Worm (Caenorhabditis elegans) whole organism, young adult: ENCODE data around the gene crb-1.

Experiments
- B0035.1 ChIP-seq: sonication (generic microtip); optimal IDR thresholded peaks from 2 replicates; lab custom pipeline; 2016; ENCODE audit warnings: missing genetic modification characterization, mild to moderate bottlenecking, missing compliant biosample characterization, missing genotype, missing genetic modification reagents
- F22D6.2 ChIP-seq: sonication (generic microtip); optimal IDR thresholded peaks from 2 replicates; lab custom pipeline; 2016; ENCODE audit warnings: mild to moderate bottlenecking, missing genetic modification characterization, missing compliant biosample characterization
- K12H6.12 ChIP-seq: fragments of 200-800 bp; sonication (Bioruptor generic); optimal IDR thresholded peaks from 2 replicates; lab custom pipeline; 2018; ENCODE audit warnings: mild to moderate bottlenecking, missing genetic modification characterization, missing compliant biosample characterization
- Y53F4B.3 ChIP-seq: fragments of 200-800 bp; sonication (Bioruptor generic); IDR thresholded peaks from 2 replicates; pipeline ENCODE4 v1.3.6; 2022; ENCODE audit warnings: missing genetic modification reagents, missing genetic modification characterization, missing compliant biosample characterization
- Y56A3A.18 ChIP-seq: fragments of 200-800 bp; sonication (Bioruptor generic); IDR thresholded peaks from 2 replicates; pipeline ENCODE4 v1.3.6; 2022; ENCODE audit warnings: missing genetic modification reagents, missing genetic modification characterization, missing compliant biosample characterization
- Y95B8A.8 ChIP-seq: fragments of 200-800 bp; sonication (Bioruptor generic); IDR thresholded peaks from 2 replicates; pipeline ENCODE4 v1.3.6; 2022; ENCODE audit warnings: missing genetic modification reagents, missing genetic modification characterization, missing compliant biosample characterization
- ama-1 ChIP-seq, 3 experiments: fragments of 150-350 bp in 1 of 3; sonication (generic microtip) in 2 of 3; optimal IDR thresholded peaks; 2 replicates each; lab custom pipeline; 2014 to 2018; ENCODE audit warnings: missing biosample characterization in 2 of 3, missing genetic modification characterization in 2 of 3, missing genetic modification reagents in 2 of 3
- aptf-3 ChIP-seq: fragments of 200-800 bp; sonication (Bioruptor generic); IDR thresholded peaks from 2 replicates; pipeline ENCODE4 v1.3.6; 2022; ENCODE audit warnings: missing genetic modification characterization, missing compliant biosample characterization
- attf-3 ChIP-seq: fragments of 200-800 bp; sonication (Bioruptor generic); conservative IDR thresholded peaks from 2 replicates; pipeline ENCODE4 v1.3.6; 2022; ENCODE audit warnings: missing genetic modification reagents, missing genetic modification characterization, missing compliant biosample characterization
- attf-5 ChIP-seq: fragments of 200-800 bp; sonication (Bioruptor generic); optimal IDR thresholded peaks from 2 replicates; lab custom pipeline; 2018; ENCODE audit warnings: mild to moderate bottlenecking, missing genetic modification characterization, missing compliant biosample characterization
- bed-1 ChIP-seq: fragments of 200-800 bp; sonication (Bioruptor generic); IDR thresholded peaks from 2 replicates; pipeline ENCODE4 v1.3.6; 2022; ENCODE audit warnings: missing genetic modification reagents, missing genetic modification characterization, missing compliant biosample characterization
- bed-2 ChIP-seq: fragments of 200-800 bp; sonication (Bioruptor generic); IDR thresholded peaks from 2 replicates; pipeline ENCODE4 v1.3.6; 2022; ENCODE audit warnings: missing genetic modification reagents, missing genetic modification characterization, missing compliant biosample characterization
- ceh-27 ChIP-seq: fragments of 200-800 bp; sonication (Bioruptor generic); optimal IDR thresholded peaks from 2 replicates; lab custom pipeline; 2018; ENCODE audit warnings: mild to moderate bottlenecking, missing genetic modification characterization, moderate library complexity, missing compliant biosample characterization
- ceh-79 ChIP-seq: sonication (generic microtip); optimal IDR thresholded peaks from 2 replicates; lab custom pipeline; 2017; ENCODE audit warnings: mild to moderate bottlenecking, missing genetic modification characterization, missing compliant biosample characterization
- dox-1 ChIP-seq: fragments of 200-800 bp; sonication (Bioruptor generic); IDR thresholded peaks from 2 replicates; pipeline ENCODE4 v1.3.6; 2022; ENCODE audit warnings: missing genetic modification reagents, missing genetic modification characterization, missing compliant biosample characterization
- dpl-1 ChIP-seq: fragments of 150-350 bp; optimal IDR thresholded peaks from 2 replicates; lab custom pipeline; 2014; ENCODE audit warnings: missing biosample characterization, missing genetic modification reagents, missing genetic modification characterization
- egrh-3 ChIP-seq: fragments of 200-800 bp; sonication (Bioruptor generic); IDR thresholded peaks from 2 replicates; pipeline ENCODE4 v1.3.6; 2022; ENCODE audit warnings: missing genetic modification reagents, missing genetic modification characterization, missing compliant biosample characterization
- ets-4 ChIP-seq: fragments of 200-800 bp; sonication (Bioruptor generic); optimal IDR thresholded peaks from 2 replicates; lab custom pipeline; 2018; ENCODE audit warnings: mild to moderate bottlenecking, missing genetic modification characterization, missing compliant biosample characterization
- hmg-1.2 ChIP-seq: fragments of 200-800 bp; sonication (Bioruptor generic); IDR thresholded peaks from 2 replicates; pipeline ENCODE4 v1.3.6; 2022; ENCODE audit warnings: missing genetic modification reagents, missing genetic modification characterization, missing compliant biosample characterization
- let-526 ChIP-seq: fragments of 200-800 bp; sonication (Bioruptor generic); IDR thresholded peaks from 2 replicates; pipeline ENCODE4 v1.3.6; 2022; ENCODE audit warnings: missing genetic modification reagents, missing genetic modification characterization, missing compliant biosample characterization
- lsl-1 ChIP-seq: fragments of 200-800 bp; sonication (Bioruptor generic); optimal IDR thresholded peaks from 2 replicates; lab custom pipeline; 2018; ENCODE audit warnings: mild to moderate bottlenecking, missing genetic modification characterization, moderate library complexity, missing compliant biosample characterization
- mcd-1 ChIP-seq: fragments of 200-800 bp; sonication (Bioruptor generic); IDR thresholded peaks from 2 replicates; pipeline ENCODE4 v1.3.6; 2022; ENCODE audit warnings: missing genetic modification reagents, missing genetic modification characterization, missing compliant biosample characterization
- mes-4 ChIP-seq: sonication (generic microtip); optimal IDR thresholded peaks from 2 replicates; lab custom pipeline; 2016; ENCODE audit warnings: missing genotype, missing genetic modification characterization, missing compliant biosample characterization
- nfyb-1 ChIP-seq: fragments of 200-800 bp; sonication (Bioruptor generic); IDR thresholded peaks from 2 replicates; pipeline ENCODE4 v1.3.6; 2022; ENCODE audit warnings: missing genetic modification reagents, missing genetic modification characterization, missing compliant biosample characterization
- nhr-80 ChIP-seq: sonication (generic microtip); optimal IDR thresholded peaks from 2 replicates; lab custom pipeline; 2016; ENCODE audit warnings: missing genetic modification characterization, missing compliant biosample characterization
- pha-4 ChIP-seq: fragments of 150-350 bp; sonication (generic microtip); optimal IDR thresholded peaks from 2 replicates; lab custom pipeline; 2014; ENCODE audit warnings: missing biosample characterization, missing genetic modification reagents, missing genetic modification characterization
- rpc-1 ChIP-seq, 2 experiments: fragments of 150-350 bp in 1 of 2; sonication (generic microtip) in 1 of 2; optimal IDR thresholded peaks; 2 replicates each; lab custom pipeline; 2014 to 2018; ENCODE audit warnings: missing biosample characterization in 1 of 2, missing genetic modification characterization in 1 of 2, missing genetic modification reagents in 1 of 2, missing genotype in 1 of 2
- sdz-38 ChIP-seq: sonication (generic microtip); optimal IDR thresholded peaks from 2 replicates; lab custom pipeline; 2016; ENCODE audit warnings: missing genotype, missing genetic modification characterization, missing compliant biosample characterization
- snpc-1.3 ChIP-seq: sonication (generic microtip); optimal IDR thresholded peaks from 2 replicates; lab custom pipeline; 2017; ENCODE audit warnings: missing genetic modification characterization, mild to moderate bottlenecking, missing compliant biosample characterization, antibody characterized with exemption, moderate library complexity, missing genotype, missing genetic modification reagents; ENCODE audit not compliant: insufficient read depth
- unc-130 ChIP-seq: sonication (generic microtip); optimal IDR thresholded peaks from 2 replicates; lab custom pipeline; 2016; ENCODE audit warnings: missing genetic modification reagents, missing genetic modification characterization, missing compliant biosample characterization
- zfh-2 ChIP-seq: fragments of 200-800 bp; sonication (Bioruptor generic); conservative IDR thresholded peaks from 2 replicates; pipeline ENCODE4 v1.3.6; 2022; ENCODE audit warnings: missing genetic modification reagents, missing genetic modification characterization, missing compliant biosample characterization
- ztf-25 ChIP-seq: fragments of 200-800 bp; sonication (Bioruptor generic); IDR thresholded peaks from 2 replicates; pipeline ENCODE4 v1.3.6; 2022; ENCODE audit warnings: missing genetic modification reagents, missing genetic modification characterization, missing compliant biosample characterization
- ztf-3 ChIP-seq: fragments of 200-800 bp; sonication (Bioruptor generic); optimal IDR thresholded peaks from 2 replicates; lab custom pipeline; 2018; ENCODE audit warnings: mild to moderate bottlenecking, missing genetic modification characterization, missing compliant biosample characterization

Gene crb-1

ce11 chrX:17413868-17414267 lies at the start of gene crb-1:
crb-1 (minus strand) TSS chrX:17414014.
- no peak for TF ChIP-seq pha-4
- TF ChIP-seq unc-130 = no peak
- no peak for TF ChIP-seq bed-2
- no peak for TF ChIP-seq zfh-2
- TF ChIP-seq ceh-27 (GFP tag; lab: Kevin White, UChicago) = no peak
- no peak for TF ChIP-seq lsl-1 (GFP tag; lab: Kevin White, UChicago)
- TF ChIP-seq Y95B8A.8 (GFP tag; lab: Robert Waterston, UW) = no peak
- no peak for TF ChIP-seq bed-1 (GFP tag; lab: Robert Waterston, UW)
- TF ChIP-seq K12H6.12 = no peak
- TF ChIP-seq ama-1 (optimal IDR thresholded peaks at IDR 0.05; lab: Kevin White, UChicago) = no peak
- no peak for TF ChIP-seq ama-1 (GFP tag; optimal IDR thresholded peaks at IDR 0.05; lab: Kevin White, UChicago)
- no peak for TF ChIP-seq rpc-1 (optimal IDR thresholded peaks at IDR 0.05; lab: Kevin White, UChicago)
- no peak for TF ChIP-seq rpc-1 (tag; optimal IDR thresholded peaks at IDR 0.05; lab: Kevin White, UChicago)
- TF ChIP-seq mes-4 (tag; lab: Kevin White, UChicago) = no peak
- TF ChIP-seq ceh-79 (tag; lab: Kevin White, UChicago) = no peak
- TF ChIP-seq ztf-25 = no peak

DNA sequence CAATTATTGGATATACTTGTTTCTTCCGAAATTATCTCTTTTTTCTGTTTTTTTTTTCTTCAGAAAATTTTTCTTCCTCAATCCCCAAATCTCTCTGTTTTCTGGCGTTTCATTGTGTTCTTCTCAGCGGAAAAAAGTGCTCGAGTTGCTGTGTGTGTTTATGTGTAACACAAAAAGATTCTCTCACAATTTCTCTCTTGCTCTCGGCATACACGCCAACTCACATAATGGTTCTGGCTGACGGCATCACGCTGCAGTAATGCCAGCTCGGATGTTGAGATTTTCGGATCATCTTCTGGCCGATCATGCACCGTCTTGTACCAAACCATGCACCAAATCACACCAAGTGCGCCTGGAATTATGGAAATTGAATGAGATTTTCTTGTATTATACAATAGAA lies 48.1 kb upstream of the crb-1 start:
- no peak for TF ChIP-seq ceh-27 (GFP tag; lab: Kevin White, UChicago)
- TF ChIP-seq let-526 = no peak
- TF ChIP-seq dox-1 = no peak
- no peak for TF ChIP-seq mes-4 (tag; lab: Kevin White, UChicago)
- no peak for TF ChIP-seq rpc-1 (optimal IDR thresholded peaks at IDR 0.05; lab: Kevin White, UChicago)
- TF ChIP-seq rpc-1 (tag; optimal IDR thresholded peaks at IDR 0.05; lab: Kevin White, UChicago) = no peak
- TF ChIP-seq hmg-1.2 (GFP tag; lab: Robert Waterston, UW) = no peak
- no peak for TF ChIP-seq B0035.1 (tag; lab: Kevin White, UChicago)
- no peak for TF ChIP-seq attf-3 (GFP tag; lab: Robert Waterston, UW)
- no peak for TF ChIP-seq nhr-80 (tag; lab: Kevin White, UChicago)
- TF ChIP-seq ets-4 (GFP tag; lab: Kevin White, UChicago) = no peak

- TF ChIP-seq zfh-2 (peak; percentile 56), ztf-3 (GFP tag; lab: Kevin White, UChicago) (no peak)
Measured at ce11 chrX:17458887-17459286, 45.1 kb upstream of the crb-1 start, which contains the start of gene mlc-1. mlc-1 (plus strand) TSS chrX:17459210.

ce11 chrX:17456536-17457165 lies 42.8 kb upstream of the crb-1 start, which contains the start of gene mlc-2:
mlc-2 (minus strand) TSS chrX:17456586.
- no peak for TF ChIP-seq F22D6.2 (tag; lab: Kevin White, UChicago)
- TF ChIP-seq nfyb-1 (GFP tag; lab: Robert Waterston, UW) = 0 out of 2 replicates have a peak, but pooled peaks have one; percentile 29
- no peak for TF ChIP-seq sdz-38 (tag; lab: Kevin White, UChicago)
- 0 out of 2 replicates have a peak, but pooled peaks have one; percentile 18 for TF ChIP-seq mcd-1 (GFP tag; lab: Robert Waterston, UW)
- no peak for TF ChIP-seq dpl-1 (GFP tag; lab: Kevin White, UChicago)
- TF ChIP-seq egrh-3 (GFP tag; lab: Robert Waterston, UW) = peak; percentile 5; the same call in 1 of the 2 replicates
- no peak for TF ChIP-seq Y56A3A.18
- no peak for TF ChIP-seq attf-5 (GFP tag; lab: Kevin White, UChicago)
- TF ChIP-seq Y53F4B.3 (GFP tag; lab: Robert Waterston, UW) = no peak
- TF ChIP-seq dox-1 = 0 out of 2 replicates have a peak, but pooled peaks have one; percentile 26
- TF ChIP-seq ceh-79 (tag; lab: Kevin White, UChicago) = no peak
- no peak for TF ChIP-seq aptf-3 (GFP tag; lab: Robert Waterston, UW)
- TF ChIP-seq K12H6.12 = peak; percentile 17
- no peak for TF ChIP-seq snpc-1.3
- peak; percentile 83 for TF ChIP-seq zfh-2
